Fruit fly (Drosophila melanogaster) whole organism, adult: ENCODE data around the gene CG11384.

Experiments used
- CG11617 ChIP-seq: fragments of 200-800 bp; sonication (Bioruptor generic); optimal IDR thresholded peaks from 2 replicates; lab custom pipeline; 2017; ENCODE audit warnings: mild to moderate bottlenecking, missing biosample characterization, missing genetic modification reagents, missing genetic modification characterization
- CG12768 ChIP-seq: fragments of 200-800 bp; sonication (Bioruptor generic); optimal IDR thresholded peaks from 2 replicates; lab custom pipeline; 2017; ENCODE audit warnings: missing biosample characterization, missing genetic modification characterization, mild to moderate bottlenecking, moderate library complexity, missing genetic modification reagents
- CG14711 ChIP-seq: fragments of 200-800 bp; sonication (Bioruptor generic); optimal IDR thresholded peaks from 2 replicates; lab custom pipeline; 2018; ENCODE audit warnings: missing biosample characterization, mild to moderate bottlenecking, missing genetic modification characterization, moderate library complexity
- CG1620 ChIP-seq: fragments of 200-800 bp; sonication (Bioruptor generic); optimal IDR thresholded peaks from 2 replicates; lab custom pipeline; 2016; ENCODE audit warnings: missing biosample characterization, missing genetic modification characterization
- CG33017 ChIP-seq: fragments of 200-800 bp; sonication (Bioruptor generic); optimal IDR thresholded peaks from 2 replicates; lab custom pipeline; 2018; ENCODE audit warnings: missing biosample characterization, mild to moderate bottlenecking, missing genetic modification characterization, moderate library complexity
- CG5204 ChIP-seq: fragments of 200-800 bp; sonication (Bioruptor generic); optimal IDR thresholded peaks from 2 replicates; lab custom pipeline; 2016; ENCODE audit warnings: missing biosample characterization, missing genetic modification characterization
- CG7045 ChIP-seq: fragments of 200-800 bp; sonication (Bioruptor generic); optimal IDR thresholded peaks from 2 replicates; lab custom pipeline; 2017; ENCODE audit warnings: missing biosample characterization, mild to moderate bottlenecking, missing genetic modification characterization
- CG7101 ChIP-seq: fragments of 200-800 bp; sonication (Bioruptor generic); optimal IDR thresholded peaks from 2 replicates; lab custom pipeline; 2018; ENCODE audit warnings: missing biosample characterization, mild to moderate bottlenecking, missing genetic modification characterization, moderate library complexity
- Clk ChIP-seq: fragments of 200-800 bp; sonication (Bioruptor generic); optimal IDR thresholded peaks from 2 replicates; lab custom pipeline; 2017; ENCODE audit warnings: missing biosample characterization, missing genetic modification characterization
- Crg-1 ChIP-seq: fragments of 200-800 bp; sonication (Bioruptor generic); optimal IDR thresholded peaks from 2 replicates; lab custom pipeline; 2016; ENCODE audit warnings: missing biosample characterization, missing genetic modification characterization
- Hr96 ChIP-seq: fragments of 200-800 bp; sonication (Bioruptor generic); optimal IDR thresholded peaks from 2 replicates; lab custom pipeline; 2016; ENCODE audit warnings: missing biosample characterization, missing genetic modification characterization
- Mnt ChIP-seq: fragments of 200-800 bp; sonication (Bioruptor generic); optimal IDR thresholded peaks from 2 replicates; lab custom pipeline; 2016; ENCODE audit warnings: missing biosample characterization, mild to moderate bottlenecking, missing genetic modification characterization
- bab1 ChIP-seq: fragments of 200-800 bp; sonication (Bioruptor generic); optimal IDR thresholded peaks from 3 replicates; lab custom pipeline; 2019; ENCODE audit warnings: missing biosample characterization, mild to moderate bottlenecking, missing genetic modification characterization, moderate library complexity
- cic ChIP-seq: fragments of 200-800 bp; sonication (Bioruptor generic); optimal IDR thresholded peaks from 2 replicates; lab custom pipeline; 2017; ENCODE audit warnings: missing biosample characterization, mild to moderate bottlenecking, missing genetic modification characterization, moderate library complexity
- cnc ChIP-seq, 2 experiments: fragments of >200 bp; optimal IDR thresholded peaks; 2 replicates each; lab custom pipeline; 2017
- kay ChIP-seq: fragments of 200-800 bp; sonication (Bioruptor generic); peaks from one replicate; lab custom pipeline; 2016; ENCODE audit warnings: missing biosample characterization, missing genetic modification characterization, borderline replicate concordance
- ovo ChIP-seq: fragments of 200-800 bp; sonication (Bioruptor generic); optimal IDR thresholded peaks from 2 replicates; lab custom pipeline; 2016; ENCODE audit warnings: missing biosample characterization, missing genetic modification characterization
- pad ChIP-seq: fragments of 200-800 bp; sonication (Bioruptor generic); optimal IDR thresholded peaks from 3 replicates; lab custom pipeline; 2017; ENCODE audit warnings: missing biosample characterization, missing genetic modification characterization, mild to moderate bottlenecking, moderate library complexity, missing genetic modification reagents
- tj ChIP-seq: fragments of 200-800 bp; sonication (Bioruptor generic); optimal IDR thresholded peaks from 3 replicates; lab custom pipeline; 2017; ENCODE audit warnings: missing biosample characterization, mild to moderate bottlenecking, missing genetic modification characterization, moderate library complexity
- toe ChIP-seq: fragments of 200-800 bp; sonication (Bioruptor generic); optimal IDR thresholded peaks from 2 replicates; lab custom pipeline; 2016; ENCODE audit warnings: missing biosample characterization, missing genetic modification characterization

Gene CG11384

DNA sequence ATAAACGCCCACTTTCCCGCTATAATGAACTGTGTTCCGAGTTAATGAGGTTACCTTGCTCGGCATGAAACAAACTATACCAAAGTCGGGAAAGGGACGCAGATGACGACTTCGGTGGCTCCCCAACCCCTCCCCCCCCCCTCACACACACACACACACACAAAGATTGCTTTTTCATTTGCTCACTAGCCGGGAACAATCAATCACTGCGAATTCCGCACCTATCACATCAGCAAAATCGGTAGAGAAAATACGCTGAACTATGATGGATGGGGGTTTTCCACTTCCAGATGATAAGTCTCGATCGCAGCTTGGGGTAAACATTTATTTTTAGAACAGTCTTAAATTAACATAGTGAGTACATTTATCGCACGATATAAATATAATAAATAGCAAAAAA, 2.3 kb downstream of the CG11384 start:
- no peak for TF ChIP-seq CG7045 (GFP tag; lab: Kevin White, UChicago)
- TF ChIP-seq ovo (GFP tag; lab: Kevin White, UChicago) = no peak
- no peak for TF ChIP-seq CG5204 (GFP tag; lab: Kevin White, UChicago)
- no peak for TF ChIP-seq pad (GFP tag; lab: Kevin White, UChicago)
- no peak for TF ChIP-seq Crg-1 (GFP tag; lab: Kevin White, UChicago)

DNA sequence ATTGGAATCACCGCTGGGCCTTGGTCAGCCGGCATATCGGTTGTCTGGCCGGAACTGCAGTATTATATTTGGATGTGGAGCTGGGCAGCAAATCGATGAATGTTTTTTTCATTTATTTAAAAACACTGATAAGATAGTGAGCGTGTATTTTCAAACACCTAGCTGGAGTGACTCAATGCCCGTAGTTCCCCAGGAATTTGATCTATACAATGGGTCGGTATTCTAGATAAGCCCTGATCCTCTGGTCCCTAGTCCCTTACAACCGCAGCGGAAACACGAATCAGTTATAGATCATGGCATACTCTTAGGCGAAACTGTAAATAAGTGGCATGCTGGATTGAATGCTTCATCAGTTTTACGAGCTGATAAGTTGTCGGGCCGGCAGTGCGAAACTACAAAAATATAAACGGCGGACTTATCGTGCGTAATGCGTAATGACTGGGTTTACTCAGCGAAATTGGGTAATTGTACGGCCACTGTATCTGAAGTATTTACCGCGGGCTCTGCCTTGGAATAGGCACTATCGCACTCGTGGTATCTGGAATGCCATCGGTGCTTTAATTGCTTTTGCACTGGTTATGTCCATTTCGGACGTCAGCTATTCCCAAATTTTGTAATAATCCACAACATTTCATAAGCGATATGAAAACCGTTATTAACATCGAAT, 2.9 kb downstream of the CG11384 start:
- TF ChIP-seq kay (GFP tag; lab: Kevin White, UChicago) = peak; percentile 77
- TF ChIP-seq Hr96 (GFP tag; lab: Kevin White, UChicago) = no peak

DNA sequence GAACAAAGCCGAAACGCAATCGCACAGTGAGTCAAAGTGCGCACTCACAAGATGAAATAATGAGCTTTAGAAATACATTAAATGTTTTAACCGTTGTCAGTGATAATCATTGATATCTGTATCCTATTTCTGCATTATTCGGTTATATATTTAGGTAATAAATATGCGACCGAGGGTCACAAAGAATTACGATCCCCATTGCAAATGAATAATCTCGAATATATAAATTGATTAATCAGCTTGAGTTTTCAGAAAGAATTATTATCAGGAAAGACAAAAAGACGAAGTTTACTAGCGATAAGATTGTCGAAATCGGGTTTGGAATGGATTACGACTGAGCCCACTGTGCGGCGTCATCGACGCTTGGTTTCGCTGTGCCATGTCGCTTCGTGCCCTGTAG, 4.8 kb downstream of the CG11384 start:
- TF ChIP-seq CG12768 (GFP tag; lab: Kevin White, UChicago) (peak; percentile 46), Mnt (GFP tag; lab: Kevin White, UChicago) (no peak), CG11617 (GFP tag; lab: Kevin White, UChicago) (peak; percentile 80), toe (peak; percentile 38), Clk (GFP tag; lab: Kevin White, UChicago) (no peak), pad (GFP tag; lab: Kevin White, UChicago) (peak; percentile 69), ovo (GFP tag; lab: Kevin White, UChicago) (no peak), CG7101 (peak; percentile 62), kay (GFP tag; lab: Kevin White, UChicago) (peak; percentile 71), CG14711 (peak; percentile 50), cic (GFP tag; lab: Kevin White, UChicago) (no peak), tj (GFP tag; lab: Kevin White, UChicago) (peak; percentile 45), CG7045 (GFP tag; lab: Kevin White, UChicago) (peak; percentile 36), Hr96 (GFP tag; lab: Kevin White, UChicago) (peak; percentile 72), CG1620 (GFP tag; lab: Kevin White, UChicago) (peak; percentile 70), CG5204 (GFP tag; lab: Kevin White, UChicago) (peak; percentile 52), CG33017 (tag; lab: Kevin White, UChicago) (no peak), bab1 (GFP tag; lab: Kevin White, UChicago) (peak; percentile 88)

DNA sequence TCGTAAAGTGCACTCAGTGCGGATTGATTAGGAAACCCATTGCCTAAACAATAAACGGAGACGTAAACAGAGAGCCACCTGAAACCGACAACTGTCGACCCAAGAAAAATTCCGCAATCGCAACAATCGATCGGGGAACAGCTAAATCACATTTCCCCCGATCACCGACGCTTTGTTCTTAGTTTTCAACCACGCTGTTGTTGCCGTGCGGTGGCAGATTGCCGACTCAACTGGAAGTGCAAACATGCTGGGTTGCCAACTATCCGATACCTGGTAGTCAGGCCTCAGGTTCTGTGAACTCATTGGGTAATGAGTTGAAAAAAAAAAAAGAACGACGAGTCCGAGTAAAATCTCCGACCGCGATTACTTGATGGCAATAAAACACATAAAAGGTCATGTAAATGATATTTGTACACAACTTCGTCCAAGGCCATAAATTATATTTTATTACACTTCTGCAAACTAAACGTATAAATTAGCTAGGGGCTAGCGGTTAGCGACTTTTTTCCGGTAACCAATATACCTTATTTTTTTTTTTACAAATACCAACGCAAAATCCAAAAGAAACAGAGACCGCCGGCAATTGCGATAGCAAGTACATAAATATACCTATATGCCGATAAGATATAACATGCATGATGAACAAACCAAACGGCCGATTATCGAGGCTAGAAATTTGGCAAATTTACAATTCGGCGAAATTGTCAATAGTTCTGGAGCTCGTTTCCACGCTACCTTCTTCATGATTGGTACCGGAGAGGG, 5.5 kb downstream of the CG11384 start, which contains the start of gene CG11378:
Gene CG11378, plus strand, starts transcription at position 712 of the 762 bp plus-strand sequence.
- TF ChIP-seq kay (GFP tag; lab: Kevin White, UChicago) = peak; percentile 45
- TF ChIP-seq Crg-1 (GFP tag; lab: Kevin White, UChicago) = no peak
- peak; percentile 46 for TF ChIP-seq CG14711
- TF ChIP-seq ovo (GFP tag; lab: Kevin White, UChicago) = no peak
- TF ChIP-seq cic (GFP tag; lab: Kevin White, UChicago) = peak; percentile 9
- TF ChIP-seq bab1 (GFP tag; lab: Kevin White, UChicago) = no peak
- TF ChIP-seq toe = no peak
- TF ChIP-seq CG1620 (GFP tag; lab: Kevin White, UChicago) = no peak
- TF ChIP-seq CG12768 (GFP tag; lab: Kevin White, UChicago) = no peak
- TF ChIP-seq CG11617 (GFP tag; lab: Kevin White, UChicago) = no peak
- TF ChIP-seq CG7045 (GFP tag; lab: Kevin White, UChicago) = no peak
- TF ChIP-seq Mnt (GFP tag; lab: Kevin White, UChicago) = no peak
- no peak for TF ChIP-seq CG5204 (GFP tag; lab: Kevin White, UChicago)
- no peak for TF ChIP-seq Hr96 (GFP tag; lab: Kevin White, UChicago)
- no peak for TF ChIP-seq CG33017 (tag; lab: Kevin White, UChicago)
- peak; percentile 3 for TF ChIP-seq pad (GFP tag; lab: Kevin White, UChicago)
- TF ChIP-seq tj (GFP tag; lab: Kevin White, UChicago) = peak; percentile 95
- no peak for TF ChIP-seq CG7101
- TF ChIP-seq cnc (optimal IDR thresholded peaks at IDR 0.05; lab: Kevin White, UChicago) = no peak

DNA sequence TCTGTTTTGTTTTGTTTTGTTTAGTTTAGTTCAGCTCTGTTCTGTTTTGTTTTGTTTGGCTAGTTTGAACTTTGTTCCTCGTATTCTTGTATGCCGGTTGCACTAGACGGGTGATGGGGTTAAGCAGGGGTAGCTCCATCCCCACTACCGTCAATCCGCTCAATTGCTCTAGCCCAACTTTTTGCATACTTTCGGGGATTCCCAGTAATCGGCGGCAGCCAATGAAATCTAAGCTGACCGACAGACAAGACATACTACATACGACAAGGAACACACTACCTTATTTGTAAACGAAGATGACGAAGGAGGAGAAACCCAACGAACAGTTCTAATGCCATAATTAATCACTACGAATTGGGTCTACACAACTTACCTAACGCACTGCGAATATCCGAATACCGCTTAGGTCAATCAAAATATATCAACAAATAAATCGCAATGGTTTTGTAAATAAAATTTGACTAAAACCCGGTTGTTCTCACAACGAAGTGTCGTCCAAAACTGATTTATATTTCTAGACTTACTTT, 13.9 kb downstream of the CG11384 start, which contains the start of gene eIF4E7:
Gene eIF4E7, minus strand, starts transcription at position 477 of the 527 bp plus-strand sequence.
- TF ChIP-seq pad (GFP tag; lab: Kevin White, UChicago) (peak; percentile 49), CG1620 (GFP tag; lab: Kevin White, UChicago) (no peak)

DNA sequence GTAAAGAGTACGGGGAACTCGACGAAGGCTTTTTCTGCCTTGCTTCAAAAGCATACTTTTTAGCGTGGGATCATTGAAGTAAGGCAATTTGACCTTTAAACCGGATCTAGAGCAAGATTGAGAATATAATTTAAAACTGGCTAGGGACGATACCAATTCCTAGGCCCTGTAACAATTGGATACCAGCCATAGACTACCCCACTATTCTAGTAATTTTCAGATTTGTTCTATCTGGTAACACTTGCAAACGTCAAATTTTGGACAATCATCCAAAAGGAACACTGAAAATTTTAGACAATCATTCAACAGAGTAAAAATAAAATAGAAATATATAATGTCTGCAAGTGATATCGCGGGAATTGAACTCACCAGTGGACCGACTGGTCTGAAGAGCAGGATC, 30.5 kb downstream of the CG11384 start, which contains the start of gene CG14628:
Gene CG14628, plus strand, starts transcription at position 301 of the 400 bp plus-strand sequence.
- no peak for TF ChIP-seq kay (GFP tag; lab: Kevin White, UChicago)
- no peak for TF ChIP-seq Hr96 (GFP tag; lab: Kevin White, UChicago)
- no peak for TF ChIP-seq ovo (GFP tag; lab: Kevin White, UChicago)
- no peak for TF ChIP-seq CG7101
- TF ChIP-seq tj (GFP tag; lab: Kevin White, UChicago) = no peak
- no peak for TF ChIP-seq cic (GFP tag; lab: Kevin White, UChicago)
- TF ChIP-seq CG12768 (GFP tag; lab: Kevin White, UChicago) = no peak
- no peak for TF ChIP-seq CG1620 (GFP tag; lab: Kevin White, UChicago)
